Fruit fly (Drosophila melanogaster): Measurements from ENCODE around the gene CG17110.

CG17110 gene

DNA sequence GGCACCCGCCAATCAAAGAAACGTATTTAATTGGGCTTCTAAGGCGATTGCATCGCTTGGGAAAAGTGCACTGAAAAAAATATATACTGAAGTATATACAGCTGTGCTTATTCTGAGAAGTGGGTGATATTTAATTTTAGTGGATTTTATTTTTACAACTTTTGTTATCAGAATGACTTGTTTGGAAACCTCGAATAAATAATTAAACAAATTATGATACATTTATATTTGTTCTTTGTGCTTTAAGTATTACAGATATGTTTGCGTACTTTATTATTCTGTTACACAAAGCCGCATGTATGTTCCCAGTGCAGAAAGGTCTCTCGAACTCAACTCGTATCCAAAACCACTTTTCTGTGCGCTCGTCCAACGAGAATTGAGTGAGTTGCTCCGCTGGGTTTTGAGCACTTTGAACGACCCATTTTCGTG lies 42.8 kb upstream of the CG17110 start (continued):
- TF ChIP-seq CG17802 (tag; optimal IDR thresholded peaks at IDR 0.05): peak; percentile 45
- no peak for TF ChIP-seq CG7963 (GFP tag; IDR thresholded peaks at IDR 0.05; ENCODE audit: partially characterized antibody)
- TF ChIP-seq Sox100B (GFP tag; optimal IDR thresholded peaks at IDR 0.05): peak; percentile 85
- TF ChIP-seq CG1832 (GFP tag; optimal IDR thresholded peaks at IDR 0.05): no peak
- peak; percentile 58 for TF ChIP-seq HHEX (GFP tag; optimal IDR thresholded peaks at IDR 0.05)
- TF ChIP-seq grn (GFP tag; optimal IDR thresholded peaks at IDR 0.05): peak; percentile 68
- no peak for TF ChIP-seq CG10321 (GFP tag; IDR thresholded peaks at IDR 0.05)
- no peak for TF ChIP-seq NFAT (GFP tag; IDR thresholded peaks at IDR 0.05)
- TF ChIP-seq HmgD (GFP tag; optimal IDR thresholded peaks at IDR 0.05): no peak
- peak; percentile 33 for TF ChIP-seq CG4854 (GFP tag; optimal IDR thresholded peaks at IDR 0.05)
- TF ChIP-seq klu (GFP tag; IDR thresholded peaks at IDR 0.05): peak; percentile 35; the same call in 1 of the 2 replicates
- no peak for TF ChIP-seq p53 (GFP tag; optimal IDR thresholded peaks at IDR 0.05)
- TF ChIP-seq CG10979 (tag; optimal IDR thresholded peaks at IDR 0.05): peak; percentile 85
- peak; percentile 31 for TF ChIP-seq tx (GFP tag; optimal IDR thresholded peaks at IDR 0.05)
- no peak; the same call in 1 of the 2 replicates for TF ChIP-seq amos (GFP tag; IDR thresholded peaks at IDR 0.05; ENCODE audit: partially characterized antibody)
- no peak for TF ChIP-seq gcm2 (GFP tag; optimal IDR thresholded peaks at IDR 0.05)
- TF ChIP-seq Hand (GFP tag; optimal IDR thresholded peaks at IDR 0.05): peak; percentile 21
- no peak for TF ChIP-seq eve (GFP tag; optimal IDR thresholded peaks at IDR 0.05)
- TF ChIP-seq trh (GFP tag; optimal IDR thresholded peaks at IDR 0.05): peak; percentile 59
- no peak for TF ChIP-seq yki (optimal IDR thresholded peaks at IDR 0.05)
- TF ChIP-seq CG42726 (GFP tag; IDR thresholded peaks at IDR 0.05; ENCODE audit: partially characterized antibody): no peak
- TF ChIP-seq aop (GFP tag; IDR thresholded peaks at IDR 0.05): no peak
- TF ChIP-seq Dek (tag; optimal IDR thresholded peaks at IDR 0.05): peak; percentile 63
- TF ChIP-seq CG4730 (GFP tag; IDR thresholded peaks at IDR 0.05): peak; percentile 52; the same call in 1 of the 2 replicates
- TF ChIP-seq CG16779 (GFP tag; IDR thresholded peaks at IDR 0.05): no peak
- TF ChIP-seq kay (GFP tag; optimal IDR thresholded peaks at IDR 0.05): peak; percentile 50
- TF ChIP-seq CG12299 (tag; optimal IDR thresholded peaks at IDR 0.05): peak; percentile 61
- peak; percentile 21 for TF ChIP-seq Camta (GFP tag; optimal IDR thresholded peaks at IDR 0.05)
- peak; percentile 43 for TF ChIP-seq CG10274 (GFP tag; optimal IDR thresholded peaks at IDR 0.05)
- peak; percentile 88 for TF ChIP-seq CG2678 (tag; optimal IDR thresholded peaks at IDR 0.05)
- TF ChIP-seq zen (tag; optimal IDR thresholded peaks at IDR 0.05): peak; percentile 55
- peak; percentile 81 for TF ChIP-seq CG17359 (tag; optimal IDR thresholded peaks at IDR 0.05)
- TF ChIP-seq CG18011 (GFP tag; optimal IDR thresholded peaks at IDR 0.05): no peak
- TF ChIP-seq CG9817 (tag; optimal IDR thresholded peaks at IDR 0.05): peak; percentile 63
- peak; percentile 86 for TF ChIP-seq dysf (GFP tag; IDR thresholded peaks at IDR 0.05)
- TF ChIP-seq ham (GFP tag; IDR thresholded peaks at IDR 0.05): no peak
- TF ChIP-seq Poxn (GFP tag; IDR thresholded peaks at IDR 0.05): no peak
- peak; percentile 66 for TF ChIP-seq tin (GFP tag; optimal IDR thresholded peaks at IDR 0.05)
- TF ChIP-seq BtbVII (GFP tag; optimal IDR thresholded peaks at IDR 0.05): peak; percentile 16
- no peak for TF ChIP-seq gsb (GFP tag; IDR thresholded peaks at IDR 0.05)
- peak; percentile 66; the same call in 2 of the 3 replicates for TF ChIP-seq croc (GFP tag; conservative IDR thresholded peaks at IDR 0.05)
- no peak for TF ChIP-seq Sin3A (optimal IDR thresholded peaks at IDR 0.05)
- peak; percentile 64 for TF ChIP-seq run (tag; optimal IDR thresholded peaks at IDR 0.05)
- TF ChIP-seq jumu (GFP tag; optimal IDR thresholded peaks at IDR 0.05): no peak
- TF ChIP-seq da (GFP tag; optimal IDR thresholded peaks at IDR 0.05): no peak
- TF ChIP-seq Sry-β (GFP tag; optimal IDR thresholded peaks at IDR 0.05): no peak
- no peak; the same call in 1 of the 2 replicates for TF ChIP-seq CG6272 (GFP tag; IDR thresholded peaks at IDR 0.05)
- TF ChIP-seq CG9437 (GFP tag; optimal IDR thresholded peaks at IDR 0.05): peak; percentile 75
- no peak for TF ChIP-seq br (optimal IDR thresholded peaks at IDR 0.05)
- TF ChIP-seq C15 (GFP tag; IDR thresholded peaks at IDR 0.05): no peak
- no peak for TF ChIP-seq usp (GFP tag; optimal IDR thresholded peaks at IDR 0.05)
- no peak for TF ChIP-seq tup (GFP tag; optimal IDR thresholded peaks at IDR 0.05)

Data from whole organism, embryonic.